Fruit fly (Drosophila melanogaster) S2 (cell line): ENCODE data around the gene CG8202.

Experiments used
- CG8478 ChIP-seq: fragments of >200 bp; optimal IDR thresholded peaks from 2 replicates; lab custom pipeline; 2018
- CTCF ChIP-seq, 2 experiments: fragments of >200 bp; optimal IDR thresholded peaks; 2 replicates each; lab custom pipeline; 2018

CG8202 gene

DNA sequence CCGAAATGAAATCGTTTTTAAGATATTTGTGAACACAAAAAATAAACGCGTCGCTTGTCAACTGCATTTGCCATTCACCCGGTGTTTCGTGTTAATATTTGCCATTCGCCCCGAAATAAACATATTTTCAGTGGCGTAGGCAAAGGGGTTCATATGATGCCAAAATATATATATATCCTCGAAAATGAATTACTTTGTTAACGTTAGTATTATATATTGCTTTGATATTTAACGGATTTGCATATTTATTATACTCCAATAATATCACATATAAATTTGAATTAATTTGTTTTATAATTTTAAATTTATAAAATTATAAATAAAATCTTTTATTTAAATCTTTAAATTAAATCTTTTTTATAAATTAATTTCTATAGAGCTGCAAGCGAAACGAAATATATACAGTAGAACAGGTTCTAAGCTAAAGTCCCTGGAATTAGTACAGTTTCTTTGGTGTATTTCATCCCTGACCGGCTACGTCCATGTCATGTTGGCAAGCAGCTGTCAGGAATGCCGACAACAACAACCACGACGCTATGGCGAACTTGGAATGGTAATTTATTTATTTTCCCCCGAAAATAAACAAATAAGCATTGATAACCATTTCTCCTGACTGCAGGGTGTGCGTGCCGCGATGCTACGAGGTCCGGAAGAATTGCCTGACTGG lies at the start of gene CG8202, which contains the start of gene M1BP:
Gene CG8202 (plus strand): TSS at position 495 of the 667 bp plus-strand sequence.
Gene M1BP (minus strand): TSS at position 102 of the 667 bp plus-strand sequence.
- TF ChIP-seq CTCF (optimal IDR thresholded peaks at IDR 0.05; lab: Kevin White, UChicago) (no peak), CG8478 (lab: Kevin White, UChicago) (no peak)

- TF ChIP-seq CG8478 (lab: Kevin White, UChicago) (no peak), CTCF (optimal IDR thresholded peaks at IDR 0.05; lab: Kevin White, UChicago) (no peak)
Observed at dm6 chr3R:8683280-8683679, 48.6 kb upstream of the CG8202 start.

- TF ChIP-seq CG8478 (lab: Kevin White, UChicago): no peak
- TF ChIP-seq CTCF (optimal IDR thresholded peaks at IDR 0.05; lab: Kevin White, UChicago): no peak
Observed at dm6 chr3R:8684328-8685177, 47.3 kb upstream of the CG8202 start, which contains the start of gene CG44227. Gene CG44227, minus strand, starts transcription at chr3R:8685176.

DNA sequence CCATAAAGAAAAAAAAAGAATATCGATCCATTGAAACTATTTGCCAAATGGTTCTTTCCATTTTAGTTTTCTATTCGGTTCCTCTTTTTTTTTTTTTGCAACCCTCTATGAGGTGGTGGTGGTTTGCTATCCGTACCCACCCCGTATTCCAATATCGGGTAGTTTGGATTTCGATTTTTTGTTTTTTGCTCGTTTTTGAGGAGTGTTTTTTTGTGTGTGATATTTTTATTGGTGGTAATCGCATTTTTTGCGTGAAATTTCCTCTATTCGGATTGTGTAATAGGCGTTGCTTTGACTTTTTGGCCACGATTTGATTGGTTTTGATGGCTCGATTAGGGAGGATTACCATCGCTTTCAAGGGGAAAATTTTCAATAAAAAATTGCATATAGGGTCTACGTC lies 45.4 kb upstream of the CG8202 start:
- TF ChIP-seq CTCF (optimal IDR thresholded peaks at IDR 0.05; lab: Kevin White, UChicago) (no peak), CG8478 (lab: Kevin White, UChicago) (no peak)

- TF ChIP-seq CTCF (optimal IDR thresholded peaks at IDR 0.05; lab: Kevin White, UChicago): no peak
- no peak for TF ChIP-seq CG8478 (lab: Kevin White, UChicago)
Observed at dm6 chr3R:8694110-8694826, 37.6 kb upstream of the CG8202 start.

DNA sequence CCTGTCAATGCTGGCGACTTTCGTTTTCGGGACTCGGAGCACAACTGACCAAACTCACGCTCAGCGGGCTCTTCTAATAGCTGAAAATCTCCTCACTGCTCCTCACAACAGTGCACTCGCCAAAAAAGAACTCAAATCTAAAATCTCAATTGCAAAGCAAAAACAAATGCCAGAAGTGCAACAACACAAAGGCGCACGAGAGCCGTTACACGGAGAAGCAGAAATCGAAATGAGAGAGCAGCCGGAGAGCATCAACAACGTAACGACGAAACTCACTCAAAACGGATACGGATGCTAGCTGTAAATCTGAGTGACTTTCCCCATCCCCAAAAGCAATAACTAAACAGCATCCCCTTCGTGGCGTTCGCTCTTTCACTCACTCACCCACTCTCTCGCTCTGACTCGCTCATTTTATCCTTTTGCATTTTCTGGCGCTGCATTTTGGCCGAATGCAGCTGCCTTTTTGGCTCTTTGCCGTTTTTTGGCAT lies 34.1 kb upstream of the CG8202 start, which contains the start of gene hb:
Gene hb (minus strand): TSS at position 51 of the 488 bp plus-strand sequence.
- TF ChIP-seq CTCF (optimal IDR thresholded peaks at IDR 0.05; lab: Kevin White, UChicago) (no peak), CG8478 (lab: Kevin White, UChicago) (no peak)

DNA sequence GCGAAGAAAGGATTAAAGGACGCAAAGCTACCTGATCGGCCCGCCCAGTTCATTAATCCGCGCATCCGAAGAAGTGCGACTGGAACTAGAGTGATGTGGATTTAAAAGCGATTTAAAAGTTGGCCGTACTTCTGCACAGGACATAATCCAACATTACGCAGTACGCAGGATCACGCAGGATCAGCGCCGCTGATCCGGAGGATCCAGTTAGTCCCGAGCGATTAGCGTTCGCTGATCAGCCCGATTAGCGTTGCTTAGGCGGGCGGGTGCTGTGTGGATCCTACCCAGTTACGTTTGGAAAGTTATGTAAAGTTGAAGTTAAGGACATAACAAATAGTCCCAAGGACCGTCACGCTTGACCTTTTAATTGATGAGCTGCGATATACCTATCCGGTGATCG lies 32.7 kb upstream of the CG8202 start:
- TF ChIP-seq CG8478 (lab: Kevin White, UChicago) (no peak), CTCF (optimal IDR thresholded peaks at IDR 0.05; lab: Kevin White, UChicago) (no peak)

- TF ChIP-seq CG8478 (lab: Kevin White, UChicago) (no peak), CTCF (optimal IDR thresholded peaks at IDR 0.05; lab: Kevin White, UChicago) (no peak)
Observed at dm6 chr3R:8700660-8701059, 31.2 kb upstream of the CG8202 start.

dm6 chr3R:8701197-8701596 lies 30.7 kb upstream of the CG8202 start:
- no peak for TF ChIP-seq CTCF (optimal IDR thresholded peaks at IDR 0.05; lab: Kevin White, UChicago)
- TF ChIP-seq CG8478 (lab: Kevin White, UChicago): no peak

dm6 chr3R:8704669-8705068 lies 27.2 kb upstream of the CG8202 start:
- TF ChIP-seq CTCF (optimal IDR thresholded peaks at IDR 0.05; lab: Kevin White, UChicago) (no peak), CG8478 (lab: Kevin White, UChicago) (no peak)

DNA sequence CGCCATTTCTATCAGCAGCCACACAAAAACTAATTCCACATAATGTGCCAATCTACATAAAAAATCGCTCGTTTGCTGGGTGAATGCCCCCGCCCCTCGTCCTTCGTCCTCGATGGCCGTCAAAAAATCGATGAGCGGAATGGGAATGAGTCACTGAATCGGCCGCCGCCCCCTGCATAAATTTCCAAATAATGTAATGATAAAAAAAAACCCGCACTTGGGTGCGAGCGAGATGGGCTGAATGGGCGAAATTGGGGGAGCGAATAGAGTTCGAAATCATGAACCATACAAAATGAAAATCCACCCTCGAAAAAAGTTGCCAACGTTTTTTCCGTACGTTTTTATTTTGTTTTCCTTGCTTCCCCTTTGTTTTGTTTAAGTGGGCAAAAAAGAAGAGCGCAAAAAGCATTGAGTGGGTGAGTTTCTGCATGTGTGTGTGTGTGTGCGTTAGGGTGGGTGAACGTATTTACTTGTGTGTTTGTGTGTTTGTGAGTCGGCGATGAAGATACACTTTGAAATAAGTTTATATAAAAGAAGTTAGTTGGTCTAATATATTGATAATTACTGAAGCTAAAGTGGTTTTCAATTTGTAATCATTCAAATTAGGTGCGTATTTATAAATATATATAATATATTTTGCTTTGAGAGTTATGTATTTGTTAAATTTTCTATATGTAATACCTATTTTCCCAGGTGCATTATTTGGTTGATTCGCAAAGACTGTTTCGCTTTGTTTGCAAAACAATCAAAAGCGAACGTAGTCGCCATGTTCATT lies 26.4 kb upstream of the CG8202 start:
- TF ChIP-seq CTCF (optimal IDR thresholded peaks at IDR 0.05; lab: Kevin White, UChicago) (no peak), CG8478 (lab: Kevin White, UChicago) (no peak)

DNA sequence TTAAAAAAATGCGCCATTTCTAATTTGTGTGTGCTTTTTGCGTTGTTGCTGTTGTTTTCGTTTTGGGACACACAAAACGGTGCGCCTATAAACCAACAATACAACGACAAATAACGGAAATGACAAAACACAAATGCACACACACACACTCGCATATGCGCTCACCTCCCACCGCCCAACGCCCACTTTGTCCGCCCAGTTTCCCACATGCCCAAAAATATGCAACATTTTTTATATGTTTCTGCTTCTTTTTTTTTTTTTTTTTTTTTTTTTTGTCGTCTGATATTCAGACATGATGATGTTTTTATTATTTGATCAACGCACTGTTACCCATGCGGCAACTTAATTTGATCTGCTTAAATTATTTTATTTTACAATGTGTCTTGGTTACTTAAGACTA lies 24.7 kb upstream of the CG8202 start:
- TF ChIP-seq CG8478 (lab: Kevin White, UChicago) (no peak), CTCF (optimal IDR thresholded peaks at IDR 0.05; lab: Kevin White, UChicago) (no peak)

DNA sequence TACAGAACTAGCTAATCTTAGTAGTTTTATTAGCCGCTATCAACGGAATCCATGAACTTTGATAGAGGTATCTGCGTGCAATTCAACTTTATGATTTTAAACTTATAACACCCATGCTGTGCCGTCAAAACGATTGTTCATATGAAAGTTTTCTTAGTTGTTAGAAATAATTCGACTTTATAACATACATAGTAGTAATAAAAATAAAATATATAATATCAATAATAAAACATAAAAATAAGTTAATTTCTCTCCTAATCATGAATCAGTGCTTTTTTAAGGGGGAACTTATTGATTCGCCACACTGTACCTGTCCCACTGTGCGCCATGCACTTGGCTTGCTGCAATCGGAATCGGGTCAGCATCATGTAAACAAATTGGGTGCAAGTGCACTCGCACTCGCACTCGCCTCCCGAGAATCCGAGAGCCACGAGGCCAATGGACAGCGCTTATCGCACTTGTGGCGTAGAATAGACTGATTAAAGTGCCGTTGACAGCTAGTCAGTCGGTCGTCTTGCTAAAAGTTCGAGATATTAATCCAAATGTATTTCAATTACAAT lies 19.9 kb upstream of the CG8202 start:
- no peak for TF ChIP-seq CTCF (optimal IDR thresholded peaks at IDR 0.05; lab: Kevin White, UChicago)
